Worm (Caenorhabditis elegans): Measurements from ENCODE around the gene srbc-20.

- TF ChIP-seq egl-27 (tag; optimal IDR thresholded peaks at IDR 0.05) (no peak), ztf-4 (tag; optimal IDR thresholded peaks at IDR 0.05) (no peak), R02D3.7 (tag; optimal IDR thresholded peaks at IDR 0.05) (no peak), mdl-1 (tag; optimal IDR thresholded peaks at IDR 0.05) (no peak), snpc-4 (tag; optimal IDR thresholded peaks at IDR 0.05) (no peak), nhr-23 (tag; optimal IDR thresholded peaks at IDR 0.05) (no peak), aly-2 (tag; optimal IDR thresholded peaks at IDR 0.05) (no peak), blmp-1 (tag; optimal IDR thresholded peaks at IDR 0.05; ENCODE audit: insufficient read depth) (no peak), ceh-82 (tag; optimal IDR thresholded peaks at IDR 0.05) (no peak), lin-13 (GFP tag; optimal IDR thresholded peaks at IDR 0.05) (no peak), unc-62 (GFP tag; optimal IDR thresholded peaks at IDR 0.05) (no peak), lin-39 (tag; optimal IDR thresholded peaks at IDR 0.05) (no peak), nhr-21 (tag; optimal IDR thresholded peaks at IDR 0.05) (no peak)
Observed at ce11 chrV:2097653-2098052, 49.2 kb upstream of the srbc-20 start, which contains the start of gene clec-208.
